Fruit fly (Drosophila melanogaster) whole organism, wandering third instar larva: ENCODE measurements around the gene CG9672.

Experiments
- Dif ChIP-seq: fragments of 200-275, 200-300 bp; sonication (Bioruptor generic); optimal IDR thresholded peaks from 2 replicates; lab custom pipeline; 2018; ENCODE audit warnings: missing biosample characterization, missing genetic modification characterization; ENCODE audit not compliant: partially characterized antibody
- N ChIP-seq: fragments of >200 bp; optimal IDR thresholded peaks from 2 replicates; lab custom pipeline; 2018; ENCODE audit warnings: missing biosample characterization, missing external identifiers, missing genetic modification characterization
- dmrt93B ChIP-seq: fragments of 200-800 bp; sonication (Bioruptor generic); optimal IDR thresholded peaks from 2 replicates; lab custom pipeline; 2018; ENCODE audit warnings: missing biosample characterization, mild to moderate bottlenecking, missing genetic modification characterization
- lola ChIP-seq: fragments of >200 bp; optimal IDR thresholded peaks from 2 replicates; lab custom pipeline; 2017; ENCODE audit warnings: missing biosample characterization, missing genetic modification characterization
- pan ChIP-seq: fragments of >200 bp; optimal IDR thresholded peaks from 2 replicates; lab custom pipeline; 2017
- tai ChIP-seq: sonication (Bioruptor generic); optimal IDR thresholded peaks from 2 replicates; lab custom pipeline; 2016; ENCODE audit warnings: missing biosample characterization, missing genetic modification characterization

DNA sequence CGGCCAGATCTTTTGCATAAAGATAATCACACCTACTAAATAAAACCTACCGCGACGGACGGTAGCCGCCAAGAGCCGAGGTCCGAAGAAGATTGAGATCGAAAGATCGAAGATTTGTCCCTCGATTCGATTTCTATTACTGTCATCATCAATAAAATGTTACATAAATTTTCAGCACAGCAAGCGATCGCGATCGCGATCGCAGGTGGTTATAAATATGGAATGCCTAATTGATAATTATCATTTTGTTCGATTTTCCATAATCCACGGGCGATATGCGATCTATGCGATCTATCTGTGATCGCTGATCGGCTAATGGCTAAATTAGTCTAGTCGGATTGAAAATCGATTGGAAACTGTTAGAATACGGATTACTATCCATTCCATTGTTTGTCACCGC lies 26.6 kb upstream of the CG9672 start:
- TF ChIP-seq dmrt93B (GFP tag; lab: Kevin White, UChicago) (no peak), tai (GFP tag; lab: Kevin White, UChicago) (no peak), pan (lab: Kevin White, UChicago) (no peak), lola (no peak), N (GFP tag; lab: Kevin White, UChicago) (no peak), Dif (GFP tag; lab: Kevin White, UChicago) (no peak)
